Fruit fly (Drosophila melanogaster) whole organism, embryonic: ENCODE results near the gene CG3505.

Source experiments
- CG10147 ChIP-seq: fragments of 200-800 bp; sonication (Bioruptor generic); optimal IDR thresholded peaks from 2 replicates; lab custom pipeline; 2019; ENCODE audit warnings: missing biosample characterization, mild to moderate bottlenecking, missing genetic modification characterization, moderate library complexity
- CG10267 ChIP-seq: fragments of 200-800 bp; sonication (Bioruptor generic); optimal IDR thresholded peaks from 2 replicates; lab custom pipeline; 2018; ENCODE audit warnings: missing biosample characterization, mild to moderate bottlenecking, missing genetic modification characterization, moderate library complexity
- CG12942 ChIP-seq: fragments of 200-800 bp; sonication (Bioruptor generic); optimal IDR thresholded peaks from 3 replicates; lab custom pipeline; 2016; ENCODE audit warnings: missing biosample characterization, missing genetic modification characterization
- CG14014 ChIP-seq: fragments of 200-800 bp; sonication (Bioruptor generic); IDR thresholded peaks from 2 replicates; pipeline ENCODE4 v1.3.6; 2022; ENCODE audit warnings: missing biosample characterization, missing genetic modification characterization
- CG2120 ChIP-seq: fragments of 200-800 bp; sonication (Bioruptor generic); optimal IDR thresholded peaks from 3 replicates; lab custom pipeline; 2016; ENCODE audit warnings: missing biosample characterization, missing genetic modification characterization
- CG2129 ChIP-seq: fragments of 200-800 bp; sonication (Bioruptor generic); IDR thresholded peaks from 2 replicates; pipeline ENCODE4 v1.3.6; 2022; ENCODE audit warnings: missing biosample characterization, missing genetic modification characterization; ENCODE audit not compliant: partially characterized antibody
- CG3407 ChIP-seq: fragments of 200-800 bp; sonication (Bioruptor generic); optimal IDR thresholded peaks from 2 replicates; lab custom pipeline; 2018; ENCODE audit warnings: missing biosample characterization, mild to moderate bottlenecking, missing genetic modification characterization
- CG3838 ChIP-seq: fragments of 200-800 bp; sonication (Bioruptor generic); optimal IDR thresholded peaks from 3 replicates; lab custom pipeline; 2016; ENCODE audit warnings: missing biosample characterization, missing genetic modification characterization
- CG3995 ChIP-seq: fragments of 200-800 bp; sonication (Bioruptor generic); optimal IDR thresholded peaks from 3 replicates; lab custom pipeline; 2016; ENCODE audit warnings: missing biosample characterization, missing genetic modification characterization
- CG4404 ChIP-seq: fragments of 200-800 bp; sonication (Bioruptor generic); IDR thresholded peaks from 2 replicates; pipeline ENCODE4 v1.3.6; 2022; ENCODE audit warnings: missing biosample characterization, missing genetic modification characterization
- CG6175 ChIP-seq: fragments of 200-800 bp; sonication (Bioruptor generic); IDR thresholded peaks from 3 replicates; pipeline ENCODE4 v1.3.6; 2022; ENCODE audit warnings: missing biosample characterization, missing genetic modification characterization
- CG7786 ChIP-seq: fragments of 200-800 bp; sonication (Bioruptor generic); optimal IDR thresholded peaks from 2 replicates; lab custom pipeline; 2016; ENCODE audit warnings: missing biosample characterization, missing genetic modification characterization
- CG7839 ChIP-seq: fragments of 200-800 bp; sonication (Bioruptor generic); optimal IDR thresholded peaks from 3 replicates; lab custom pipeline; 2018; ENCODE audit warnings: missing biosample characterization, mild to moderate bottlenecking, missing genetic modification characterization, moderate library complexity
- CG8281 ChIP-seq: fragments of 200-800 bp; sonication (Bioruptor generic); optimal IDR thresholded peaks from 2 replicates; lab custom pipeline; 2018; ENCODE audit warnings: missing biosample characterization, mild to moderate bottlenecking, missing genetic modification characterization, moderate library complexity
- CG9437 ChIP-seq: fragments of 200-800 bp; sonication (Bioruptor generic); optimal IDR thresholded peaks from 2 replicates; lab custom pipeline; 2018; ENCODE audit warnings: missing biosample characterization, mild to moderate bottlenecking, missing genetic modification characterization
- D ChIP-seq, 2 experiments: fragments of 200-800 bp in 1 of 2; fragments of >200 bp in 1 of 2; sonication (Bioruptor generic) in 1 of 2; optimal IDR thresholded peaks; 2 replicates in 1 of 2; 3 replicates in 1 of 2; lab custom pipeline; 2017; ENCODE audit warnings: mild to moderate bottlenecking in 1 of 2, missing biosample characterization in 1 of 2, missing genetic modification characterization in 1 of 2, missing genetic modification reagents in 1 of 2
- D19B ChIP-seq: fragments of 200-800 bp; sonication (Bioruptor generic); optimal IDR thresholded peaks from 2 replicates; lab custom pipeline; 2017; ENCODE audit warnings: missing biosample characterization, mild to moderate bottlenecking, missing genetic modification characterization
- Dll ChIP-seq: fragments of 200-800 bp; sonication (Bioruptor generic); IDR thresholded peaks from 4 replicates; pipeline ENCODE4 v1.3.6; 2022; ENCODE audit warnings: missing biosample characterization, missing genetic modification characterization; ENCODE audit not compliant: partially characterized antibody
- Drgx ChIP-seq: fragments of 200-800 bp; sonication (Bioruptor generic); IDR thresholded peaks from 2 replicates; pipeline ENCODE4 v1.3.6; 2022; ENCODE audit warnings: missing biosample characterization, missing genetic modification characterization
- ERR ChIP-seq: fragments of 200-800 bp; sonication (Bioruptor generic); optimal IDR thresholded peaks from 2 replicates; lab custom pipeline; 2016; ENCODE audit warnings: missing biosample characterization, missing genetic modification characterization
- Elba2 ChIP-seq: fragments of 200-800 bp; sonication (Bioruptor generic); optimal IDR thresholded peaks from 3 replicates; lab custom pipeline; 2016; ENCODE audit warnings: missing biosample characterization, missing genetic modification characterization
- HLH4C ChIP-seq: fragments of 200-800 bp; sonication (Bioruptor generic); IDR thresholded peaks from 3 replicates; pipeline ENCODE4 v1.3.6; 2022; ENCODE audit warnings: missing biosample characterization, missing genetic modification characterization; ENCODE audit not compliant: partially characterized antibody
- Hmr ChIP-seq: fragments of 200-800 bp; sonication (Bioruptor generic); optimal IDR thresholded peaks from 3 replicates; lab custom pipeline; 2017; ENCODE audit warnings: mild to moderate bottlenecking, missing biosample characterization, missing genetic modification reagents, missing genetic modification characterization
- Med ChIP-seq: fragments of 200-800 bp; sonication (Bioruptor generic); peaks from one replicate; lab custom pipeline; 2016; ENCODE audit warnings: missing biosample characterization, missing genetic modification characterization, mild to moderate bottlenecking, inconsistent platforms, moderate library complexity
- Nf-YB ChIP-seq: fragments of 200-800 bp; sonication (Bioruptor generic); optimal IDR thresholded peaks from 3 replicates; lab custom pipeline; 2019; ENCODE audit warnings: missing biosample characterization, mild to moderate bottlenecking, missing genetic modification characterization, moderate library complexity
- Nf-YC ChIP-seq: fragments of 200-800 bp; optimal IDR thresholded peaks from 3 replicates; lab custom pipeline; 2019; ENCODE audit warnings: missing biosample characterization, mild to moderate bottlenecking, missing genetic modification characterization, moderate library complexity
- Pdp1 ChIP-seq, 2 experiments: fragments of 200-800 bp; sonication (Bioruptor generic); optimal IDR thresholded peaks; 3 replicates each; lab custom pipeline; 2016; ENCODE audit warnings: missing biosample characterization in 2 of 2, missing genetic modification characterization in 2 of 2, mild to moderate bottlenecking in 1 of 2, moderate library complexity in 1 of 2
- Poxn ChIP-seq: fragments of 200-800 bp; sonication (Bioruptor generic); IDR thresholded peaks from 2 replicates; pipeline ENCODE4 v1.3.6; 2022; ENCODE audit warnings: missing biosample characterization, missing genetic modification characterization
- Scr ChIP-seq: fragments of 200-800 bp; sonication (Bioruptor generic); IDR thresholded peaks from 2 replicates; pipeline ENCODE4 v1.3.6; 2022; ENCODE audit warnings: missing biosample characterization, missing genetic modification characterization; ENCODE audit not compliant: partially characterized antibody
- ac ChIP-seq: fragments of 200-800 bp; sonication (Bioruptor generic); optimal IDR thresholded peaks from 3 replicates; lab custom pipeline; 2017; ENCODE audit warnings: missing biosample characterization, mild to moderate bottlenecking, missing genetic modification characterization
- chinmo ChIP-seq: fragments of 200-800 bp; sonication (Bioruptor generic); IDR thresholded peaks from 4 replicates; pipeline ENCODE4 v1.3.6; 2022; ENCODE audit warnings: missing biosample characterization, missing genetic modification characterization; ENCODE audit not compliant: partially characterized antibody
- croc ChIP-seq: fragments of 200-800 bp; sonication (Bioruptor generic); conservative IDR thresholded peaks from 3 replicates; pipeline ENCODE4 v1.3.6; 2022; ENCODE audit warnings: missing biosample characterization, missing genetic modification characterization
- fd3F ChIP-seq: fragments of 200-800 bp; sonication (Bioruptor generic); optimal IDR thresholded peaks from 2 replicates; lab custom pipeline; 2018; ENCODE audit warnings: missing biosample characterization, mild to moderate bottlenecking, missing genetic modification characterization, moderate library complexity
- hb ChIP-seq: fragments of 200-800 bp; sonication (Bioruptor generic); IDR thresholded peaks from 3 replicates; pipeline ENCODE4 v1.3.6; 2022; ENCODE audit warnings: missing biosample characterization, missing genetic modification characterization; ENCODE audit not compliant: partially characterized antibody
- insv ChIP-seq, 2 experiments: fragments of 200-800 bp; sonication (Bioruptor generic); optimal IDR thresholded peaks; 3 replicates each; lab custom pipeline; 2016 to 2018; ENCODE audit warnings: missing biosample characterization in 2 of 2, missing genetic modification characterization in 2 of 2
- jing ChIP-seq: fragments of 200-800 bp; sonication (Bioruptor generic); optimal IDR thresholded peaks from 2 replicates; lab custom pipeline; 2018; ENCODE audit warnings: missing biosample characterization, mild to moderate bottlenecking, missing genetic modification characterization
- mam ChIP-seq: fragments of 200-800 bp; sonication (Bioruptor generic); optimal IDR thresholded peaks from 3 replicates; lab custom pipeline; 2016; ENCODE audit warnings: missing biosample characterization, missing genetic modification characterization
- mld ChIP-seq: fragments of 200-800 bp; sonication (Bioruptor generic); IDR thresholded peaks from 3 replicates; pipeline ENCODE4 v1.3.6; 2022; ENCODE audit warnings: missing biosample characterization, missing genetic modification characterization; ENCODE audit not compliant: partially characterized antibody
- tna ChIP-seq: fragments of 200-800 bp; sonication (Bioruptor generic); IDR thresholded peaks from 2 replicates; pipeline ENCODE4 v1.3.6; 2022; ENCODE audit warnings: missing biosample characterization, missing genetic modification characterization; ENCODE audit not compliant: partially characterized antibody
- unc-4 ChIP-seq: fragments of 200-800 bp; sonication (Bioruptor generic); IDR thresholded peaks from 2 replicates; pipeline ENCODE4 v1.3.6; 2022; ENCODE audit warnings: missing biosample characterization, missing genetic modification characterization; ENCODE audit not compliant: partially characterized antibody
- zen ChIP-seq: fragments of 200-800 bp; sonication (Bioruptor generic); optimal IDR thresholded peaks from 3 replicates; lab custom pipeline; 2018; ENCODE audit warnings: missing biosample characterization, mild to moderate bottlenecking, missing genetic modification characterization, moderate library complexity
- zfh2 ChIP-seq: fragments of 200-800 bp; sonication (Bioruptor generic); optimal IDR thresholded peaks from 2 replicates; lab custom pipeline; 2016; ENCODE audit warnings: missing biosample characterization, missing genetic modification characterization

Gene CG3505

DNA sequence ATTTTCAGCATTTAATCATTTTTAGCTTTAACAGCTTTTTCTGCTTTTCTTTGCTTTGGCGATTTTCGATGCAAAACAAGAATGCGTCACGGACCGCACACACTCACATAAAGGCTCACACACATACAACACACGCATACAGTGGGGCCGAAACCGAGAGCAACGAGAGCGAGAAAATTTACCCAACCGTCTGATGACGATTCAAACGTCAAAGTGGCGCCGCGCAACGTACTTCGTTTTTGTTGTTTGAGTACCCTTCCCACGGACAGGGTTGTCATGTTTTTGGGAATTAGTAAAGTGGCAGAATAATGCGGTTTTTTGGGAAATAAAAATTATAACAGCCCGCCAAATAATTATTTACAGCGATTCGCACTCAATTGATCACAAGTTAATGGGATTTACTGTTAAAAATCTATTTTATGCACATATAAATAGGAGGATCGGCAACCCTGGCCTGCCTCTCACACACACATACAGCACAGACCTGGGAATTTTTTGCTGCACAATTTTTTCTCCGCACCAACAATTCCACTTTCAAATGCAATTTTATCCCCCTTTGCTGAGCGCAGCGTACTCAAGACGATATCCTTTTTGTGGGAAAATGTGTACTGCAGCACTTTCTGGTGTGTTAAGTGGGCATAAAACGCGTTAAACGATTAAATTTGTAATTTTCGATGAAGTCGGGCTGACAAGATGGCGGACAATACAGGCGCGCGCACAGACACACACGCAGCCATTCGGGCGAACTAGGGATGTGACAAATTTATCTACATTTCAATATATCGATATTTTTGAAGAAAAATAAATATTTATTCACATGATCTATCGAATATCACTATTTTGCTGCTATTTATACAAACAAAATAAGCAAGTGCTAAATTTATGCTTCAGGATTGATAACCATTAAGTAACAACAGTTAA, 2.0 kb upstream of the CG3505 start (continued):
- TF ChIP-seq CG3838 (peak; percentile 23), Poxn (GFP tag; lab: Robert Waterston, UW) (peak; percentile 70), croc (GFP tag; lab: Robert Waterston, UW) (peak; percentile 80), CG10267 (tag; lab: Kevin White, UChicago) (peak; percentile 84)

DNA sequence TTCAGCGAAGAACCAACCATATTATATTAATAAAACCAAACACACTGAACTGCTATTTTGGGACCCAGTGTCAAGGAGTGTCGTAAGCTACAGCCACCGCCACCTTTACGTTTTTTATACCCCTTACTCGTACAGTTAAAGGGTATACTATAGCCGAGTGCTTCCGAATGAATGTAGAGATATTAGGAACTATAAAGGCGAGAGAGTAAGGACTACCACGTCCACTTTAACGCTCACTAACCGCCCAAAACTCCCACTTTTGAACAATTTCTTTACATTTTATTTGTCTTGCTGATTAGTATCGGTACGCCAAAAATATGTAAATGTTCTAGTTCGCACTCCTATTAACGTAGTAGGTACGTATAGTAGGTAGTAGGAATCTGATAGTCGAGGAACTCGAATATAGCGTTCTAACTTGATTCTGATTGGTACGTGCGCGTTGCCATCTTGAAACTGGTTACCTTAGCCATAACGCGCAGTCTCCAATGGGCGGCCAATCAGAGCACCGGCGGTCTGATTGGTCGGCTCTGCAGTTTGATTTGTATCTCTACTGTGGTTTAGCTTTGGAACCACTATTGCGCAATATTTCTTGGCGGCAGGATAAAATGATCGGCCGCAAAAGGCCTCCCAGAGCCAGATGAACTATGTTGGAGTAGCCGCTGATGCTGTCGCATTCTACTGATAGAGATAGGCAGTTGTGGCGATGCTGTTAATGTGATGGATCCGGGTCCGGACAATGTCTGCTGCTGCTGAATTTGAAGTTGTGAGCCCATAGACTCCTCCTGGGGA, 1.1 kb upstream of the CG3505 start:
- TF ChIP-seq unc-4 (GFP tag; lab: Robert Waterston, UW) (no peak), CG6175 (no peak), chinmo (peak; percentile 69; the same call in 2 of the 4 replicates), D19B (peak; percentile 90), Nf-YC (tag; lab: Kevin White, UChicago) (peak; percentile 100), CG2120 (peak; percentile 0), zfh2 (GFP tag; lab: Kevin White, UChicago) (peak; percentile 2), Elba2 (GFP tag; lab: Kevin White, UChicago) (peak; percentile 98), CG2129 (GFP tag; lab: Robert Waterston, UW) (no peak), Hmr (peak; percentile 2), CG7839 (peak; percentile 24), jing (GFP tag; lab: Kevin White, UChicago) (no peak), D (optimal IDR thresholded peaks at IDR 0.05; lab: Kevin White, UChicago) (peak; percentile 70), D (GFP tag; optimal IDR thresholded peaks at IDR 0.05; lab: Kevin White, UChicago) (no peak), Scr (GFP tag; lab: Robert Waterston, UW) (peak; percentile 7; the same call in 1 of the 2 replicates), mam (GFP tag; lab: Kevin White, UChicago) (no peak), ac (GFP tag; lab: Kevin White, UChicago) (no peak), mld (GFP tag; lab: Robert Waterston, UW) (0 out of 3 replicates have a peak, but pooled peaks have one; percentile 18), Dll (GFP tag; lab: Robert Waterston, UW) (no peak), insv (GFP tag; optimal IDR thresholded peaks at IDR 0.05; lab: Kevin White, UChicago) (peak; percentile 97 to 100), Drgx (GFP tag; lab: Robert Waterston, UW) (0 out of 2 replicates have a peak, but pooled peaks have one; percentile 11), ERR (GFP tag; lab: Kevin White, UChicago) (no peak), CG12942 (GFP tag; lab: Kevin White, UChicago) (no peak), CG4404 (GFP tag; lab: Robert Waterston, UW) (no peak), hb (GFP tag; lab: Robert Waterston, UW) (peak; percentile 56; the same call in 1 of the 3 replicates), CG9437 (peak; percentile 92), CG7786 (GFP tag; lab: Kevin White, UChicago) (peak; percentile 39), CG3407 (GFP tag; lab: Kevin White, UChicago) (no peak), CG10147 (GFP tag; lab: Kevin White, UChicago) (peak; percentile 5), CG14014 (GFP tag; lab: Robert Waterston, UW) (0 out of 2 replicates have a peak, but pooled peaks have one; percentile 7), CG3995 (GFP tag; lab: Kevin White, UChicago) (peak; percentile 89), zen (peak; percentile 9), CG8281 (no peak), Med (peak; percentile 85), fd3F (GFP tag; lab: Kevin White, UChicago) (no peak), tna (GFP tag; lab: Robert Waterston, UW) (0 out of 2 replicates have a peak, but pooled peaks have one; percentile 22), Pdp1 (GFP tag; optimal IDR thresholded peaks at IDR 0.05; lab: Kevin White, UChicago) (peak in 1 of 2 experiments; percentile 70), HLH4C (GFP tag; lab: Robert Waterston, UW) (0 out of 3 replicates have a peak, but pooled peaks have one; percentile 30), Nf-YB (GFP tag; lab: Kevin White, UChicago) (peak; percentile 99)
